Fruit fly (Drosophila melanogaster) whole organism, embryonic: ENCODE results near the gene Tti1.
A peak's percentile ranks its signal among the peaks of the same experiment; 100 is the strongest.

ENCODE experiments used
- Atf3 ChIP-seq: fragments of 200-800 bp; sonication (Bioruptor generic); optimal IDR thresholded peaks from 3 replicates; lab custom pipeline; 2016; ENCODE audit warnings: missing biosample characterization, missing genetic modification characterization
- CG10147 ChIP-seq: fragments of 200-800 bp; sonication (Bioruptor generic); optimal IDR thresholded peaks from 2 replicates; lab custom pipeline; 2019; ENCODE audit warnings: missing biosample characterization, mild to moderate bottlenecking, missing genetic modification characterization, moderate library complexity
- CG34224 ChIP-seq: fragments of 200-800 bp; sonication (Bioruptor generic); IDR thresholded peaks from 3 replicates; pipeline ENCODE4 v1.3.6; 2022; ENCODE audit warnings: missing biosample characterization, missing genetic modification characterization; ENCODE audit not compliant: partially characterized antibody
- CG34376 ChIP-seq: fragments of 200-800 bp; sonication (Bioruptor generic); optimal IDR thresholded peaks from 2 replicates; lab custom pipeline; 2018; ENCODE audit warnings: missing biosample characterization, mild to moderate bottlenecking, missing genetic modification characterization
- Chrac-16 ChIP-seq: fragments of 200-800 bp; sonication (Bioruptor generic); optimal IDR thresholded peaks from 3 replicates; lab custom pipeline; 2016; ENCODE audit warnings: missing biosample characterization, missing genetic modification characterization
- Ets97D ChIP-seq: fragments of 200-800 bp; sonication (Bioruptor generic); optimal IDR thresholded peaks from 3 replicates; lab custom pipeline; 2016; ENCODE audit warnings: missing biosample characterization, missing genetic modification characterization
- Mad ChIP-seq: fragments of 200-800 bp; sonication (Bioruptor generic); optimal IDR thresholded peaks from 2 replicates; lab custom pipeline; 2016; ENCODE audit warnings: missing biosample characterization, missing genetic modification characterization
- row ChIP-seq: fragments of 200-800 bp; sonication (Bioruptor generic); IDR thresholded peaks from 3 replicates; pipeline ENCODE4 v1.3.6; 2022; ENCODE audit warnings: missing biosample characterization, missing genetic modification characterization
- sug ChIP-seq: fragments of 200-800 bp; optimal IDR thresholded peaks from 2 replicates; lab custom pipeline; 2019; ENCODE audit warnings: missing biosample characterization, mild to moderate bottlenecking, missing genetic modification characterization, moderate library complexity
- tup ChIP-seq: fragments of 200-800 bp; sonication (Bioruptor generic); optimal IDR thresholded peaks from 2 replicates; lab custom pipeline; 2016; ENCODE audit warnings: missing biosample characterization, mild to moderate bottlenecking, missing genetic modification characterization, moderate library complexity
- usp ChIP-seq: fragments of >200 bp; optimal IDR thresholded peaks from 2 replicates; lab custom pipeline; 2017; ENCODE audit warnings: missing biosample characterization, missing genetic modification characterization

DNA sequence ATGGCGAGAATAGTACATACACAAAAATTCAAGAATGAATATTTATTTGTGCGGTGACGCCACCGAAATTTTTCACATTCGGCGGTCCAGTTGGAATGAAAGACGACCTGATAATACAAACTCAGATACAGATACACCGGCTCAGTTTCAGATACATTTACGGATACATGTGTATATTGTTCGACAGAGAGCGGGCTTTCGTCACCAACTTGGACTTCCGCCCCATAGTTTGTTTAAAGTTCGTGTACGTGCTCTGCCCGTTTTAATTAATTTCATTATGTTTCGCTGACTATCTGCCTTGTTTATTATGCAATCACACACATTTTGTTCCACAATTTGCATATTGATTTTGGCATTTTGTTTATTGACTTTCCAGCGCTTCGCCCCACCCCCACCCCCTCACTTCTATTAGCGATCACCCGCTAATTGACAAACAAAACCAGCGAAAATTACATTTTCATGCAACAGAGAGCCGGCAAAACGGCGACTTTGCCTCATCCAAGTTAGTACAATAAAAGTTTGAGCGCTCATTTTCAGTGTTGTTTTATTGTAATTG lies 53.3 kb downstream of the Tti1 start:
- TF ChIP-seq row (GFP tag; lab: Robert Waterston, UW): no peak
- no peak for TF ChIP-seq CG10147 (GFP tag; lab: Kevin White, UChicago)
- TF ChIP-seq Ets97D (GFP tag; lab: Kevin White, UChicago): no peak
- TF ChIP-seq Mad (GFP tag; lab: Kevin White, UChicago): no peak
- no peak for TF ChIP-seq tup
- no peak for TF ChIP-seq Atf3 (GFP tag; lab: Kevin White, UChicago)
- TF ChIP-seq Chrac-16 (GFP tag; lab: Kevin White, UChicago): no peak
- TF ChIP-seq usp: no peak
- no peak for TF ChIP-seq CG34224 (GFP tag; lab: Robert Waterston, UW)
- TF ChIP-seq CG34376 (GFP tag; lab: Kevin White, UChicago): peak; percentile 34
- TF ChIP-seq sug (tag; lab: Kevin White, UChicago): no peak
